Worm (Caenorhabditis elegans): ENCODE data around the gene oac-12.

DNA sequence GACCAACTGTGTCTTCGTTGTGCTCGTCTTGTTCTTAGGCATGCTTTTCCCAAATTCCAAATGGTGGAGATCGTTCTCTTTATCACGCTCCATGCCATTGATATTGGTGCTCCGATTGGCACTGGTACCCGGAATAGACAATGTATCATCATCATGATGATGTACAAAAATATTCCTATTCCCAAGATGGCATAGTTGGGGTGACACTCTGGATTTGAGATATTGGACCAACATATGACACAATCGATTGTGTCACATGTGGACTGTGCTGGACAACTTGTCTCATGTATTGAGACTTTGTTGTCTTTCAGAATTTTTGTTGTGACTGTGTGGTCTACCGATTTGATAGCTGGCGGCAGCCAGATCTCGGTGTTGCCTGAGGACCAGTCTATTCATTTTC is 28.1 kb downstream of the oac-12 start:
- TF ChIP-seq mep-1 (tag; optimal IDR thresholded peaks at IDR 0.05) (no peak), dpl-1 (GFP tag; optimal IDR thresholded peaks at IDR 0.05) (no peak), unc-39 (tag; optimal IDR thresholded peaks at IDR 0.05) (no peak), unc-62 (GFP tag; optimal IDR thresholded peaks at IDR 0.05 in 1 of 2) (no peak), unc-62 (tag; optimal IDR thresholded peaks at IDR 0.05) (no peak), ama-1 (optimal IDR thresholded peaks at IDR 0.05) (no peak), dmd-8 (GFP tag; IDR thresholded peaks at IDR 0.05) (no peak), zip-2 (tag; optimal IDR thresholded peaks at IDR 0.05) (no peak), ztf-7 (tag; optimal IDR thresholded peaks at IDR 0.05) (no peak), ceh-28 (tag; optimal IDR thresholded peaks at IDR 0.05) (no peak), hlh-11 (tag; optimal IDR thresholded peaks at IDR 0.05) (no peak)
